Worm (Caenorhabditis elegans) whole organism, L1 larva: ENCODE results near the gene ttn-1.
A peak's percentile ranks its signal among the peaks of the same experiment; 100 is the strongest.

Experiments
- C16A3.4 ChIP-seq: fragments of 150-350 bp; optimal IDR thresholded peaks from 2 replicates; lab custom pipeline; 2014; ENCODE audit warnings: missing biosample characterization, missing genetic modification characterization
- blmp-1 ChIP-seq: fragments of 150-350 bp; optimal IDR thresholded peaks from 2 replicates; lab custom pipeline; 2014; ENCODE audit warnings: missing biosample characterization, missing genetic modification characterization
- ceh-90 ChIP-seq: sonication (generic microtip); optimal IDR thresholded peaks from 2 replicates; lab custom pipeline; 2016; ENCODE audit warnings: missing genetic modification characterization, missing compliant biosample characterization
- ces-1 ChIP-seq: fragments of 150-350 bp; optimal IDR thresholded peaks from 2 replicates; lab custom pipeline; 2014; ENCODE audit warnings: missing biosample characterization, missing genetic modification reagents, missing genetic modification characterization
- dsc-1 ChIP-seq: sonication (generic microtip); optimal IDR thresholded peaks from 2 replicates; lab custom pipeline; 2016; ENCODE audit warnings: mild to moderate bottlenecking, missing genetic modification characterization, missing compliant biosample characterization
- elt-3 ChIP-seq, 6 experiments: fragments of 150-350 bp in 1 of 6; sonication (generic microtip); optimal IDR thresholded peaks; 2 replicates each; lab custom pipeline; 2017 to 2018; ENCODE audit warnings: missing biosample characterization in 6 of 6, missing genetic modification characterization in 6 of 6, inconsistent platforms in 1 of 6
- ets-5 ChIP-seq: fragments of 200-800 bp; sonication (Bioruptor generic); IDR thresholded peaks from 2 replicates; pipeline ENCODE4 v1.3.6; 2022; ENCODE audit warnings: missing genetic modification characterization, missing compliant biosample characterization
- fkh-10 ChIP-seq: sonication (generic microtip); optimal IDR thresholded peaks from 2 replicates; lab custom pipeline; 2017; ENCODE audit warnings: missing biosample characterization, missing genetic modification reagents, missing genetic modification characterization
- fkh-8 ChIP-seq: sonication (generic microtip); optimal IDR thresholded peaks from 2 replicates; lab custom pipeline; 2016; ENCODE audit warnings: mild to moderate bottlenecking, missing genetic modification characterization, missing compliant biosample characterization
- grh-1 ChIP-seq: fragments of 200-800 bp; sonication (Bioruptor generic); IDR thresholded peaks from 2 replicates; pipeline ENCODE4 v1.3.6; 2022; ENCODE audit warnings: missing genetic modification reagents, missing genetic modification characterization, missing compliant biosample characterization
- hlh-17 ChIP-seq: fragments of 200-800 bp; sonication (Bioruptor generic); optimal IDR thresholded peaks from 2 replicates; lab custom pipeline; 2018; ENCODE audit warnings: missing genetic modification characterization, mild to moderate bottlenecking, missing compliant biosample characterization, moderate library complexity, borderline replicate concordance
- hlh-4 ChIP-seq: sonication (generic microtip); optimal IDR thresholded peaks from 2 replicates; lab custom pipeline; 2016; ENCODE audit warnings: mild to moderate bottlenecking, missing genetic modification characterization, missing compliant biosample characterization
- hpl-2 ChIP-seq: fragments of 150-350 bp; optimal IDR thresholded peaks from 2 replicates; lab custom pipeline; 2014; ENCODE audit warnings: missing biosample characterization, missing genetic modification reagents, missing genetic modification characterization
- irx-1 ChIP-seq: sonication (generic microtip); optimal IDR thresholded peaks from 2 replicates; lab custom pipeline; 2016; ENCODE audit warnings: missing genetic modification characterization, missing compliant biosample characterization
- isw-1 ChIP-seq: fragments of 200-800 bp; sonication (Bioruptor generic); IDR thresholded peaks from 2 replicates; pipeline ENCODE4 v1.3.6; 2022; ENCODE audit warnings: missing genetic modification characterization, missing compliant biosample characterization
- jun-1 ChIP-seq: fragments of 150-350 bp; optimal IDR thresholded peaks from 2 replicates; lab custom pipeline; 2014; ENCODE audit warnings: missing biosample characterization, missing genetic modification reagents, missing genetic modification characterization
- lin-13 ChIP-seq: fragments of 150-350 bp; optimal IDR thresholded peaks from 2 replicates; lab custom pipeline; 2014; ENCODE audit warnings: missing biosample characterization, missing genetic modification reagents, missing genetic modification characterization
- lin-14 ChIP-seq: fragments of 200-800 bp; sonication (Bioruptor generic); optimal IDR thresholded peaks from 2 replicates; lab custom pipeline; 2018; ENCODE audit warnings: mild to moderate bottlenecking, missing genetic modification characterization, moderate library complexity, missing compliant biosample characterization
- lin-15B ChIP-seq: fragments of 150-350 bp; sonication (generic microtip); optimal IDR thresholded peaks from 3 replicates; lab custom pipeline; 2014; ENCODE audit warnings: missing biosample characterization, missing genetic modification characterization
- lin-35 ChIP-seq, 2 experiments: fragments of 150-350 bp; optimal IDR thresholded peaks; 2 replicates each; lab custom pipeline; 2014; ENCODE audit warnings: missing biosample characterization in 2 of 2, missing genetic modification characterization in 2 of 2, missing genetic modification reagents in 2 of 2
- lin-39 ChIP-seq: fragments of 150-350 bp; optimal IDR thresholded peaks from 2 replicates; lab custom pipeline; 2014; ENCODE audit warnings: missing biosample characterization, missing genetic modification reagents, missing genetic modification characterization
- lsy-2 ChIP-seq, 2 experiments: fragments of 150-350 bp; optimal IDR thresholded peaks; 2 replicates each; lab custom pipeline; 2014; ENCODE audit warnings: missing biosample characterization in 2 of 2, missing genetic modification characterization in 2 of 2
- mab-9 ChIP-seq: fragments of 200-800 bp; sonication (Bioruptor generic); IDR thresholded peaks from 2 replicates; pipeline ENCODE4 v1.3.6; 2022; ENCODE audit warnings: missing genetic modification reagents, missing genetic modification characterization, missing compliant biosample characterization
- mdl-1 ChIP-seq, 2 experiments: fragments of 150-350 bp; optimal IDR thresholded peaks; 2 replicates each; lab custom pipeline; 2014 to 2017; ENCODE audit warnings: missing biosample characterization in 2 of 2, missing genetic modification characterization in 2 of 2, inconsistent platforms in 1 of 2
- nhr-19 ChIP-seq: fragments of 200-800 bp; sonication (Bioruptor generic); conservative IDR thresholded peaks from 2 replicates; pipeline ENCODE4 v1.3.6; 2022; ENCODE audit warnings: missing genetic modification characterization, missing compliant biosample characterization
- nhr-20 ChIP-seq: sonication (generic microtip); optimal IDR thresholded peaks from 2 replicates; lab custom pipeline; 2016; ENCODE audit warnings: mild to moderate bottlenecking, missing genetic modification characterization, missing compliant biosample characterization
- nhr-28 ChIP-seq: fragments of 150-350 bp; optimal IDR thresholded peaks from 2 replicates; lab custom pipeline; 2014; ENCODE audit warnings: missing biosample characterization, missing genetic modification characterization
- nhr-47 ChIP-seq: sonication (generic microtip); optimal IDR thresholded peaks from 2 replicates; lab custom pipeline; 2016; ENCODE audit warnings: mild to moderate bottlenecking, missing genetic modification characterization, moderate library complexity, missing compliant biosample characterization
- nhr-71 ChIP-seq: sonication (generic microtip); optimal IDR thresholded peaks from 2 replicates; lab custom pipeline; 2016; ENCODE audit warnings: mild to moderate bottlenecking, missing genetic modification characterization, moderate library complexity, missing compliant biosample characterization
- nhr-85 ChIP-seq: sonication (generic microtip); peaks from one replicate; lab custom pipeline; 2016; ENCODE audit warnings: missing genetic modification characterization, inconsistent platforms, missing compliant biosample characterization
- nhr-90 ChIP-seq: sonication (generic microtip); optimal IDR thresholded peaks from 2 replicates; lab custom pipeline; 2016; ENCODE audit warnings: mild to moderate bottlenecking, missing genetic modification characterization, missing compliant biosample characterization; ENCODE audit not compliant: poor library complexity
- pax-3 ChIP-seq: fragments of 200-800 bp; sonication (Bioruptor generic); optimal IDR thresholded peaks from 2 replicates; lab custom pipeline; 2018; ENCODE audit warnings: mild to moderate bottlenecking, missing genetic modification characterization, moderate library complexity, missing compliant biosample characterization
- snu-23 ChIP-seq: sonication (generic microtip); optimal IDR thresholded peaks from 2 replicates; lab custom pipeline; 2016; ENCODE audit warnings: missing genetic modification characterization, missing compliant biosample characterization
- sptf-1 ChIP-seq: fragments of 150-350 bp; optimal IDR thresholded peaks from 2 replicates; lab custom pipeline; 2014; ENCODE audit warnings: missing biosample characterization, missing genetic modification characterization
- sup-37 ChIP-seq: fragments of 200-800 bp; sonication (Bioruptor generic); optimal IDR thresholded peaks from 2 replicates; lab custom pipeline; 2018; ENCODE audit warnings: mild to moderate bottlenecking, missing genetic modification characterization, missing compliant biosample characterization
- swsn-7 ChIP-seq: sonication (generic microtip); optimal IDR thresholded peaks from 2 replicates; lab custom pipeline; 2016; ENCODE audit warnings: missing genetic modification characterization, missing compliant biosample characterization
- tbx-2 ChIP-seq: sonication (generic microtip); optimal IDR thresholded peaks from 2 replicates; lab custom pipeline; 2016; ENCODE audit warnings: missing genetic modification characterization, missing compliant biosample characterization
- tlp-1 ChIP-seq: fragments of 150-350 bp; optimal IDR thresholded peaks from 2 replicates; lab custom pipeline; 2014; ENCODE audit warnings: missing biosample characterization, missing genetic modification characterization
- unc-130 ChIP-seq: fragments of 150-350 bp; optimal IDR thresholded peaks from 2 replicates; lab custom pipeline; 2017; ENCODE audit warnings: missing biosample characterization, missing genetic modification characterization, inconsistent platforms
- unc-62 ChIP-seq: fragments of 150-350 bp; optimal IDR thresholded peaks from 2 replicates; lab custom pipeline; 2014; ENCODE audit warnings: missing biosample characterization, missing genetic modification reagents, missing genetic modification characterization
- vab-15 ChIP-seq: sonication (generic microtip); optimal IDR thresholded peaks from 2 replicates; lab custom pipeline; 2017; ENCODE audit warnings: missing genotype, mild to moderate bottlenecking, missing genetic modification characterization, missing compliant biosample characterization
- xbp-1 ChIP-seq: sonication (generic microtip); optimal IDR thresholded peaks from 2 replicates; lab custom pipeline; 2016; ENCODE audit warnings: missing genetic modification characterization, missing compliant biosample characterization
- ztf-11 ChIP-seq, 2 experiments: sonication (generic microtip); optimal IDR thresholded peaks; 2 replicates each; lab custom pipeline; 2016 to 2017; ENCODE audit warnings: missing genetic modification characterization in 2 of 2, missing biosample characterization in 1 of 2, missing compliant biosample characterization in 1 of 2

The ttn-1 gene

DNA sequence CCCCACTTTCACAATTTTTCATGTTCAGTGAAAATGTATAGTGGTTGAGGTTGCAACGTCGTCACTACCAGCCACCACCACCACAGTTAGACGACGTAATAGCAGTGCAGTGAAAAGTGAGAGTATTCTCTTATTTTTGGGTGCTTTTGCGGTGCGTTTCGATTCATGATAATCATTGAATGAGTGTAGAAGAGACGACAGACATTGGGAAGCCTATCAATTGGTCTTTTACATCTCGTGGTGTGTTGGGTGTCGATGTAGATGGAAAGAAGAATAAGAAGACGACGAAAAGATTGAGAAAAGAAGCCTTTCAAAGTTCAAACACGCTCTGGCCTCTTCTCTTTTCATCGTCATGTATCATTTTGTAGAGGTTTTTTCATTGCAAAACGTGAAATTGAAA lies 37.4 kb upstream of the ttn-1 start (continued):
- peak; percentile 97 for TF ChIP-seq nhr-85 (tag; lab: Kevin White, UChicago)
- no peak for TF ChIP-seq hpl-2 (GFP tag; lab: Kevin White, UChicago)
- no peak for TF ChIP-seq unc-130 (tag; lab: Kevin White, UChicago)
- TF ChIP-seq hlh-17 (GFP tag; lab: Kevin White, UChicago), result no peak
- no peak for TF ChIP-seq swsn-7 (tag; lab: Kevin White, UChicago)
- TF ChIP-seq ets-5 (GFP tag; lab: Robert Waterston, UW), result no peak
- TF ChIP-seq nhr-90 (tag; lab: Kevin White, UChicago), result peak; percentile 34
- TF ChIP-seq vab-15, result no peak
- TF ChIP-seq nhr-19 (GFP tag; lab: Robert Waterston, UW), result peak; percentile 33
- peak; percentile 43 for TF ChIP-seq dsc-1 (tag; lab: Kevin White, UChicago)
- no peak for TF ChIP-seq ceh-90 (tag; lab: Kevin White, UChicago)
- peak; percentile 55 for TF ChIP-seq snu-23 (GFP tag; lab: Kevin White, UChicago)
- TF ChIP-seq unc-62 (GFP tag; lab: Kevin White, UChicago), result no peak
- peak; percentile 11 for TF ChIP-seq xbp-1 (tag; lab: Kevin White, UChicago)
- peak; percentile 45 for TF ChIP-seq jun-1 (tag; lab: Kevin White, UChicago)
- TF ChIP-seq lin-14, result peak; percentile 75
- TF ChIP-seq fkh-8, result peak; percentile 17
- TF ChIP-seq nhr-47 (tag; lab: Kevin White, UChicago), result peak; percentile 53
- no peak for TF ChIP-seq ztf-11 (tag; optimal IDR thresholded peaks at IDR 0.05; lab: Kevin White, UChicago)
- no peak for TF ChIP-seq ces-1 (GFP tag; lab: Kevin White, UChicago)
- peak; percentile 40 for TF ChIP-seq pax-3
- no peak for TF ChIP-seq sptf-1
- TF ChIP-seq irx-1 (tag; lab: Kevin White, UChicago), result no peak
- no peak for TF ChIP-seq mab-9 (GFP tag; lab: Robert Waterston, UW)
- TF ChIP-seq lin-13, result no peak
- TF ChIP-seq nhr-28 (tag; lab: Kevin White, UChicago), result no peak
- peak; percentile 12 to 93 (median 72) for TF ChIP-seq elt-3 (tag; optimal IDR thresholded peaks at IDR 0.05; lab: Kevin White, UChicago)

ce11 chrV:6238347-6238746 lies 35.9 kb upstream of the ttn-1 start:
- no peak for TF ChIP-seq hlh-17 (GFP tag; lab: Kevin White, UChicago)
- TF ChIP-seq sup-37 (GFP tag; lab: Kevin White, UChicago), result no peak
- no peak for TF ChIP-seq unc-62 (GFP tag; lab: Kevin White, UChicago)
- TF ChIP-seq nhr-19 (GFP tag; lab: Robert Waterston, UW), result peak; percentile 16; the same call in 1 of the 2 replicates
- TF ChIP-seq mdl-1 (tag; optimal IDR thresholded peaks at IDR 0.05; lab: Kevin White, UChicago), result peak in 1 of 2 experiments; percentile 30
- TF ChIP-seq fkh-10 (GFP tag; lab: Kevin White, UChicago), result no peak
- TF ChIP-seq snu-23 (GFP tag; lab: Kevin White, UChicago), result peak; percentile 35
- no peak for TF ChIP-seq isw-1 (GFP tag; lab: Robert Waterston, UW)
- no peak for TF ChIP-seq lin-39 (tag; lab: Kevin White, UChicago)
- TF ChIP-seq nhr-20, result peak; percentile 73
- peak; percentile 56 for TF ChIP-seq tbx-2 (tag; lab: Kevin White, UChicago)
- no peak for TF ChIP-seq mab-9 (GFP tag; lab: Robert Waterston, UW)
- TF ChIP-seq lsy-2 (tag; optimal IDR thresholded peaks at IDR 0.05; lab: Kevin White, UChicago), result peak in 1 of 2 experiments; percentile 7
- no peak for TF ChIP-seq tlp-1 (tag; lab: Kevin White, UChicago)
- TF ChIP-seq grh-1 (GFP tag; lab: Robert Waterston, UW), result 0 out of 2 replicates have a peak, but pooled peaks have one; percentile 23
- peak; percentile 70 for TF ChIP-seq blmp-1 (tag; lab: Kevin White, UChicago)
- TF ChIP-seq lin-35 (GFP tag; optimal IDR thresholded peaks at IDR 0.05; lab: Kevin White, UChicago), result peak in 1 of 2 experiments; percentile 20
- TF ChIP-seq lin-14, result peak; percentile 57
- TF ChIP-seq lin-15B, result no peak
- peak; percentile 53 for TF ChIP-seq nhr-71 (tag; lab: Kevin White, UChicago)
- TF ChIP-seq C16A3.4 (tag; lab: Kevin White, UChicago), result peak; percentile 11
- no peak for TF ChIP-seq hlh-4
- TF ChIP-seq pax-3, result no peak
- TF ChIP-seq nhr-47 (tag; lab: Kevin White, UChicago), result peak; percentile 3
- no peak for TF ChIP-seq dsc-1 (tag; lab: Kevin White, UChicago)
- no peak for TF ChIP-seq ceh-90 (tag; lab: Kevin White, UChicago)
- peak in 4 of 6 experiments; percentile 40 to 79 (median 62) for TF ChIP-seq elt-3 (tag; optimal IDR thresholded peaks at IDR 0.05; lab: Kevin White, UChicago)
- TF ChIP-seq nhr-85 (tag; lab: Kevin White, UChicago), result peak; percentile 91
